Fruit fly (Drosophila melanogaster): ENCODE data around the gene CG33096.
A peak's percentile ranks its signal among the peaks of the same experiment; 100 is the strongest.

The CG33096 gene

DNA sequence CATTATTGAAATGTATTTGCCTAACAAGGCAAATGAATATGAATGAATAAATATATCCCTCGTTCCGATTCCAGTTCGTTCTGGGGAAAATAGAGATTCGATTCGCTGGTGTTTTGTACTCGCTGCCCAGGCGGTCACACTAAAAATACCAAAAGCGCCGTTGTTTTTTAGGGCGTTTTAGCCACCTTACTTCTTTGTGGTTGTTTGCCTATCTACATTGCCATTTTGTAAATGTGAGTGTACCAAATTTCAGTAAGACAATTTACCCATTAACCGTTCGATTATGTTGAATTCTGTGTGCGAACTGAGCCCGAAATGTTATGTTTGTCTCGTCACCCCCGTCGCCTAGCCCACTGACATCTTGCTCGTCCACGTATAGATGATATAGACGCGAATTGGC lies at the start of gene CG33096, which contains the start of gene CG33095:
Gene CG33096 (plus strand): TSS at position 187 of the 400 bp plus-strand sequence.
Gene CG33095 (plus strand): TSS at position 187 of the 400 bp plus-strand sequence.
- TF ChIP-seq noc (tag; optimal IDR thresholded peaks at IDR 0.05): no peak

DNA sequence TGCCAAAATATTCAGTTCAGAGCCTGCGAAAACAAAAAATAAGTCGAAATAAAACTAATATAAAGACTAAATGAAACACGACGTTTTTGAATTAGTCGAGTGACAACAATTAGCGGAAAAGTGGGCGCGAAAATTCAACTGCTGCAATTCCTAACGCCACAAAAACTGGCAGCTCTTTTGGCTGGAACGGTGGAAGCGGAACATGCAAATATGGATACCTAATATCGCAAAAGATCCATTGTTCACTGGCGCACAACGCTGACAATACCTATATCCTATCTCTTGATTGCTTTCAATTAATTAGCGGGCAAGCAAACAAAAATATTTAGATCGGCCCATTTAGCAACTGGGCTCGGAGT lies 48.1 kb upstream of the CG33096 start, which contains the start of gene CG11791:
Gene CG11791 (plus strand): TSS at position 234 of the 359 bp plus-strand sequence.
- no peak for TF ChIP-seq noc (tag; optimal IDR thresholded peaks at IDR 0.05)

dm6 chr3R:25049742-25050517 lies 47.5 kb upstream of the CG33096 start:
- TF ChIP-seq noc (tag; optimal IDR thresholded peaks at IDR 0.05): peak; percentile 58

DNA sequence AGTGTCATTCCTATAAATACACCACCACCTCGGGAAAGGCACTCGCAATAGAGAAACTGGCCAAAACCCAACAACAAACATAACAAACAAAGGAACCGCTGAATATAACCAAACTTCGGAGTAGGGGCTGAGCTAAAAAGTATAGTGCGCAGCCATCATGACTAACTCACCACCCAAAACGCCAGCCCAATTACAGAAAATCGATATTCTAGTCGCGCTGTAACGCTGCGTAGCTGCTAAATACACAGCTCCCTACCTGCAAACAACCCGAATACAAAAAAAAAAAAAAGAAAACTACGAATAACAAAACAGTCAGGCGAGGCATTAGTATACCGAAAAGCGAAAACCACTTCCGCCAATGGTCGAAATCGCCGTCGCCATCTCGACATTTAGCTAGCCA lies 46.8 kb upstream of the CG33096 start:
- no peak for TF ChIP-seq noc (tag; optimal IDR thresholded peaks at IDR 0.05)

DNA sequence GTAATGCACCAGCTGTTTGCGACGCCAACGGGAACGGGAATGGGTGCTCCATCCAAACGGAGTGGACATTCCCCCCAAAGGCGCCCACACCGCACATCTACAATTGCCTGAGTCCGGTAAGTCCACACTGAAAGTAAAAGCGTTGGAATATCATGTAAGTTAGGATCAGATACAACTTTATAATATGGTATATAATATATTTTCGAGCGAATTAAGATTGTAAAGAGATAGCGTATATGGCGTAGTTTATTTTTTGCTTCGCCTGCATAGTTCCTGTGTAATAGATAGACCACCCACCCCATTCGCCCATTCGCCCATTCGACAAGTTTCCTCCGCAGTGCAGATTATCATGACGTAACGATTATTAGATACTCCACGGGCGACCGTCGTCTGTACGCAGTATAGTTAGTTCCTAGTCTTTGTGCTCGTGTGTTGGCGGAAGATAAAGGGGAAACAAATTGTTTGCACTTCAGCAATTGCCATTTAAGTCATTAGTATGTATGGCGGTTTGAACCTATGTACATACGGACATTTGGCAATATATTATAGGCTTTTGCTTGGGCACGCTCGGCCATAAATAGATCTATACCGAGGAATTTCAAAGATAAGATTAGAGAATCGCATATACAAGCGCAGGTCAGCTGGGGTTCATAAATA lies 45.9 kb upstream of the CG33096 start:
- peak; percentile 46 for TF ChIP-seq noc (tag; optimal IDR thresholded peaks at IDR 0.05)

DNA sequence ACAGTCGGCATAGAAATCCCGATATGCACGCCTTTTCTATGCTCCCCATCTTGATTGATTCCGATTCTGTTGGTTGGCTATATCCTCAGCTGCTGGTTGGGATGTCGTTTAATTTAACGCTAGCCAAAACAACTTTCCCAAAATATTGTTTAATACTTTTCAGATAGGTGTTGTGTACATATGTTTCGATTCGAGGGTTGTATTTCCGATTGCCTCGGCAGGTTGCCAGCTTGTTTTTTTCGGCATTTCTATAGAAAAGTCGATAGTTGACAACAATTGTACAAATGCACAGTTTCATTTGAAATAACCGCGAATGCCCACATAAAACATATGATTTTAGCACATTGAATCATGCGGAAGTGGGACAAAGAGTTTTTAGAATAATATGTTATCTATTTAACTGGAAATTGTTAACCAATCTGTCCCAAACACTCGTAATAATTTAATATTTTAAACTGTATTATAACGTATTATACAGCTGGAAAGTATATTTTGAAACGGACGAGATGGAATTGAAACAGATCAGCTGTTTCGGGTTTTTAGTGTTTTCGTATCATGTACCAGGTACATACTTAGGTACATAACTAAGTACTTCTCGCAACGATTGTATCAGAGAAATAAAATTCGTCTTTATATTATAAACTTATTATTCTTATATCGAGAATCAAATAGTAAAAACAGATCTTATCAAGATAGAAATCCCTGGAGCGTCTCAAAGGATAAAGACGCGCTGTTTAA lies 42.9 kb upstream of the CG33096 start, which contains the start of gene CG31109:
Gene CG31109 (minus strand): TSS at position 203 of the 738 bp plus-strand sequence.
- peak; percentile 20 for TF ChIP-seq noc (tag; optimal IDR thresholded peaks at IDR 0.05)

dm6 chr3R:25056016-25056415 lies 41.5 kb upstream of the CG33096 start, which contains the start of the genes CG31111 and stac:
Gene CG31111 (minus strand): TSS chr3R:25056177.
Gene stac (plus strand): TSS chr3R:25056286.
- TF ChIP-seq noc (tag; optimal IDR thresholded peaks at IDR 0.05): no peak

DNA sequence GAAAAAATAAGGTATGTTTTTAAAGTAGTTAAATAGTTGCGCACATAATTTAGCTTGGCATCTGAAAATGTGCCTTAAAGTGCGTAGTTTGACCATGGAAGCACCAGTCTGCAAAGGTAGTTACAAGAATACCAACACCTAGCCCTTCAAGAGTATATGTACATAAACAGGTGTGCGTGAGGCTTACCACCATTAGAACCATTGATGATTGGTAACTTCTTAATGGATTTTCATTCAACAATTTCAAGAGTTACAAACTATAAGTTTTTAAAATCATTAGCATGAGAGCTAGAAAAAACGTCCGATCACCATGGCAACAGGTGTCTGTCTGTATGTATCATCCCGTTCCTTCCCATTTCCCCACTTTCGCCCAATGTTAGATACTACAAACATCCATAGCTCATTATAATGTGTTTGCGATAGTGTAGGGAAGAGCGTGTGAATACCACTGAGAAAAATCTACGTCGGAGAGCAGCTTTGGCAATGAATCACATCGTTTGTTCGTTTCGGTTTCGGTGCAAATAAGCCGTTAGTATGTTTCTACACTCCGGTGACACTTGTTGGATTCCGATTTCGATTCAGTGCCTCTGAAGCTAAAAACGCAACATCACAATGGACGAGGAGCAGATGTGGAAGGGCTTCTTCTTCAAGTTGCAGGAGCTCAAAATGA lies 40.8 kb upstream of the CG33096 start:
- no peak for TF ChIP-seq noc (tag; optimal IDR thresholded peaks at IDR 0.05)

- TF ChIP-seq noc (tag; optimal IDR thresholded peaks at IDR 0.05): no peak
Observed at dm6 chr3R:25060462-25060861, 37.0 kb upstream of the CG33096 start.

dm6 chr3R:25064907-25065841 lies 32.3 kb upstream of the CG33096 start, which contains the start of the genes veli and PQBP1:
Gene veli (minus strand): TSS chr3R:25065591.
Gene PQBP1 (plus strand): TSS chr3R:25065791.
- TF ChIP-seq noc (tag; optimal IDR thresholded peaks at IDR 0.05): no peak

dm6 chr3R:25066856-25067255 lies 30.6 kb upstream of the CG33096 start:
- no peak for TF ChIP-seq noc (tag; optimal IDR thresholded peaks at IDR 0.05)

DNA sequence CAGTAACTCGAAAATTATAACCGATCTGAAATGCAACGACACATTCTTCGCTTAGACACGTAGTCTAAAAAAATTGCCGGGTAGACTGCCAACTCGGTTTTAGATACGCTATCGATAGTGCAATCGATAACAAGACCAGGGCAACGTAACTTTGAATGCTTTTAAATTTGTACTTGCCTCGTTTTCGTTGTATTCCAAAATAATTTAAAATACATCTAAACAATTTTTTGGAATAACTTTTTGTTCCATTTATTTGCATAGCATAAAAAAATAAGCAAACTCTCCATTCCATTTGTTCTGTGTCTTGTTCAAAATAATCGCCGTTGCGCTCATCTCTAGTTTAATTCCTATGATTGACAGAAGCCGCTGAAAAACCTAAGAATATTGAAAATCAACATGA lies 27.9 kb upstream of the CG33096 start, which contains the start of the genes Stt3B and CG11839:
Gene Stt3B (minus strand): TSS at position 69 of the 400 bp plus-strand sequence.
Gene CG11839 (plus strand): TSS at position 359 of the 400 bp plus-strand sequence.
- no peak for TF ChIP-seq noc (tag; optimal IDR thresholded peaks at IDR 0.05)

- no peak for TF ChIP-seq noc (tag; optimal IDR thresholded peaks at IDR 0.05)
Observed at dm6 chr3R:25070871-25071270, 26.6 kb upstream of the CG33096 start, which contains the start of gene CG11836. Gene CG11836 (plus strand): TSS chr3R:25071126.

DNA sequence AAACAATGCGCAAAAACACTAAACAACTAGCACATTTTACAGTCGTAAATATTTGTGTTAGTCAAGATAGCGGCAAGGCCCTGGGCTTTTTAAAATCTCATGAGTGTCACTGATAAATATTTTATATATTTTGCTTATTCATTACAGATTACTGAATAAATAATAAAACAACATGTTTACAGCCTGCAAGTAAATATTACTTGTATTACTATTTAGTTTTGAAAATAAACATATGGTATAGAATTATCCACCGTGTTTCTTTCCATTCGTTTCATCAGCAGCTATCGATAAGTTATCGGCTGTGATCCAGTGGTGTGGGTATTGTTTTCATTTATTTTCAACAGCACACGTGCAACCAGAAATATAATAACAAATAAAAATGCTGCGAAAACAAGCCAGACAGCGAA lies 22.9 kb upstream of the CG33096 start, which contains the start of the genes shams and CG11920:
Gene shams (minus strand): TSS at position 50 of the 407 bp plus-strand sequence.
Gene CG11920 (plus strand): TSS at position 320 of the 407 bp plus-strand sequence.
- TF ChIP-seq noc (tag; optimal IDR thresholded peaks at IDR 0.05): no peak
